Worm (Caenorhabditis elegans): ENCODE results near the gene C15C8.7.

Gene C15C8.7

ce11 chrV:12747856-12748255 lies 3.0 kb upstream of the C15C8.7 start, which contains the start of gene C15C8.5:
TSS of gene C15C8.5 (plus strand) at chrV:12748007.
- peak; percentile 88 for TF ChIP-seq fkh-10 (GFP tag; optimal IDR thresholded peaks at IDR 0.05)
- no peak for TF ChIP-seq ztf-11 (tag; optimal IDR thresholded peaks at IDR 0.05)

ce11 chrV:12747431-12747830 lies 2.6 kb upstream of the C15C8.7 start, which contains the start of gene C15C8.4:
TSS of gene C15C8.4 (minus strand) at chrV:12747463.
- peak; percentile 18 for TF ChIP-seq ceh-28 (tag; optimal IDR thresholded peaks at IDR 0.05)
- TF ChIP-seq ztf-4 (tag; optimal IDR thresholded peaks at IDR 0.05): no peak
- TF ChIP-seq mml-1 (tag; optimal IDR thresholded peaks at IDR 0.05): no peak
- no peak for TF ChIP-seq ZK546.5 (tag; optimal IDR thresholded peaks at IDR 0.05)
- peak; percentile 45 for TF ChIP-seq lin-15B (tag; optimal IDR thresholded peaks at IDR 0.05)
- TF ChIP-seq nfya-1 (tag; optimal IDR thresholded peaks at IDR 0.05; ENCODE audit: insufficient read depth): peak; percentile 6
- TF ChIP-seq jun-1 (tag; optimal IDR thresholded peaks at IDR 0.05): no peak
- no peak for TF ChIP-seq pha-4 (tag; optimal IDR thresholded peaks at IDR 0.05)
- no peak for TF ChIP-seq tbx-2 (tag; optimal IDR thresholded peaks at IDR 0.05)
- no peak for TF ChIP-seq nhr-25 (tag; optimal IDR thresholded peaks at IDR 0.05)
- peak; percentile 54 for TF ChIP-seq elt-1 (tag; optimal IDR thresholded peaks at IDR 0.05)
- TF ChIP-seq mdl-1 (tag; optimal IDR thresholded peaks at IDR 0.05): no peak
- TF ChIP-seq unc-39 (tag; optimal IDR thresholded peaks at IDR 0.05): no peak
- TF ChIP-seq skn-1 (tag; optimal IDR thresholded peaks at IDR 0.05): no peak
- TF ChIP-seq nhr-67 (tag; optimal IDR thresholded peaks at IDR 0.05): no peak
- TF ChIP-seq lsy-12 (tag; optimal IDR thresholded peaks at IDR 0.05): no peak
- TF ChIP-seq fkh-2 (tag; optimal IDR thresholded peaks at IDR 0.05): no peak
- no peak for TF ChIP-seq ama-1 (optimal IDR thresholded peaks at IDR 0.05)
- TF ChIP-seq ceh-9 (tag; optimal IDR thresholded peaks at IDR 0.05): no peak

- peak; percentile 28 for TF ChIP-seq elt-2 (tag; optimal IDR thresholded peaks at IDR 0.05)
- TF ChIP-seq nhr-23 (tag; optimal IDR thresholded peaks at IDR 0.05): no peak
- no peak for TF ChIP-seq ceh-28 (tag; optimal IDR thresholded peaks at IDR 0.05)
These were observed 910 bp downstream of the C15C8.7 start for ce11 chrV:12743778-12744502.

- TF ChIP-seq elt-2 (tag; optimal IDR thresholded peaks at IDR 0.05): peak; percentile 95
- TF ChIP-seq skn-1 (tag; optimal IDR thresholded peaks at IDR 0.05): peak; percentile 62
- TF ChIP-seq nhr-23 (tag; optimal IDR thresholded peaks at IDR 0.05): no peak
- no peak for TF ChIP-seq ama-1 (optimal IDR thresholded peaks at IDR 0.05)
These were observed 3.2 kb downstream of the C15C8.7 start, which contains the start of gene hrg-7 for ce11 chrV:12741684-12742083. TSS of gene hrg-7 (plus strand) at chrV:12742041.

- TF ChIP-seq nhr-25 (tag; optimal IDR thresholded peaks at IDR 0.05): no peak
- TF ChIP-seq pha-4 (tag; optimal IDR thresholded peaks at IDR 0.05): peak; percentile 19
These were observed 8.6 kb downstream of the C15C8.7 start, which contains the start of gene cky-1 for ce11 chrV:12736166-12736753. TSS of gene cky-1 (plus strand) at chrV:12736703.

- TF ChIP-seq sea-2 (GFP tag; optimal IDR thresholded peaks at IDR 0.05) (no peak), daf-12 (tag; optimal IDR thresholded peaks at IDR 0.05) (no peak), unc-39 (tag; optimal IDR thresholded peaks at IDR 0.05) (no peak), elt-3 (tag; optimal IDR thresholded peaks at IDR 0.05) (peak in 1 of 3 experiments; percentile 26), eor-1 (tag; optimal IDR thresholded peaks at IDR 0.05) (no peak), aly-2 (tag; optimal IDR thresholded peaks at IDR 0.05) (no peak), tbx-2 (tag; optimal IDR thresholded peaks at IDR 0.05) (no peak), ztf-11 (tag; optimal IDR thresholded peaks at IDR 0.05) (no peak), R02D3.7 (tag; optimal IDR thresholded peaks at IDR 0.05) (no peak), nhr-77 (tag; optimal IDR thresholded peaks at IDR 0.05) (no peak), lsy-12 (tag; optimal IDR thresholded peaks at IDR 0.05) (no peak), nhr-12 (tag; optimal IDR thresholded peaks at IDR 0.05) (no peak), pqm-1 (tag; optimal IDR thresholded peaks at IDR 0.05) (peak; percentile 86), lin-39 (tag; optimal IDR thresholded peaks at IDR 0.05) (no peak), ztf-4 (tag; optimal IDR thresholded peaks at IDR 0.05) (no peak), elt-2 (tag; optimal IDR thresholded peaks at IDR 0.05) (peak; percentile 79), nhr-25 (tag; optimal IDR thresholded peaks at IDR 0.05) (no peak), snpc-4 (tag; optimal IDR thresholded peaks at IDR 0.05) (no peak), ceh-82 (tag; optimal IDR thresholded peaks at IDR 0.05) (no peak), jun-1 (tag; optimal IDR thresholded peaks at IDR 0.05) (peak; percentile 54), zag-1 (tag; optimal IDR thresholded peaks at IDR 0.05) (no peak), nhr-43 (tag; optimal IDR thresholded peaks at IDR 0.05; ENCODE audit: poor library complexity, severe bottlenecking) (no peak), ama-1 (optimal IDR thresholded peaks at IDR 0.05) (no peak), nhr-237 (tag; optimal IDR thresholded peaks at IDR 0.05) (no peak), unc-62 (GFP tag; optimal IDR thresholded peaks at IDR 0.05) (no peak)
These were observed 11.2 kb downstream of the C15C8.7 start, which contains the start of the genes dhs-21 and xbx-9 for ce11 chrV:12733465-12734248. TSS of gene dhs-21 (minus strand) at chrV:12733645. TSS of gene xbx-9 (plus strand) at chrV:12734198.
